Fruit fly (Drosophila melanogaster): Measurements from ENCODE around the gene rumpel.

- no peak for TF ChIP-seq Pif1B (GFP tag; optimal IDR thresholded peaks at IDR 0.05)
- TF ChIP-seq CG13204 (GFP tag; optimal IDR thresholded peaks at IDR 0.05): no peak
- no peak for TF ChIP-seq rn (GFP tag; IDR thresholded peaks at IDR 0.05)
- TF ChIP-seq fd96Ca (GFP tag; IDR thresholded peaks at IDR 0.05): no peak
- TF ChIP-seq EcR (GFP tag; optimal IDR thresholded peaks at IDR 0.05): no peak
- TF ChIP-seq Pif1A (GFP tag; optimal IDR thresholded peaks at IDR 0.05): no peak
- no peak for TF ChIP-seq CG32121 (GFP tag; IDR thresholded peaks at IDR 0.05)
- no peak for TF ChIP-seq CG8159 (tag; optimal IDR thresholded peaks at IDR 0.05)
- TF ChIP-seq D1 (tag; optimal IDR thresholded peaks at IDR 0.05): no peak
- no peak for TF ChIP-seq CG8301 (tag; optimal IDR thresholded peaks at IDR 0.05)
- no peak for TF ChIP-seq CG14655 (GFP tag; optimal IDR thresholded peaks at IDR 0.05)
- no peak for TF ChIP-seq CG34367 (tag; optimal IDR thresholded peaks at IDR 0.05)
These were observed 43.7 kb downstream of the rumpel start for dm6 chrX:7462089-7462488.

All from whole organism, pupa.